ENCODE assay signal across 1 fruit fly cellular context in the genomic region with DNA sequence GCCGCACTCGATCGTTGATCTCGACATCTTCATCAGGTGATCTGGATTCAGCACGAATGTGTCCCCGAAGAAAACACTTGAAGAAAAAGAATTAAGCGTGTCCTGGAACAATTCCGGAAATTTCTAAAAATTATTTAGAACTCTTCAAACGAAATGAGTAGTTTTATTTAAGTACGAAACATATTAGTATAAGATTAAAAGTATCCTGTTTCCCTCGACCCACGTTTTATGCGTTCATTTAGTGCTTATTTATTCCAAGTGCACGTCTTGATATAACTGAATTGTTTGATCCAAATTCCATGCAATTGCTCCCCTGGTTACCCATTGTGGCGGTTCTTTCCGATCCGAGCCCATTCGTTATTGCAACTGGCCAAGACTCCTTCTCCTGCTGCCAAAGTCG.
TF ChIP-seq lines count a peak whose summit lies in the region.

No protein-coding gene starts in this region.

TF ChIP-seq in whole organism, prepupa, 60 proteins besides CTCF, POLR2A, EP300 and RAD21 (continued from another document):
- TF ChIP-seq Eip75B (GFP tag; optimal IDR thresholded peaks at IDR 0.05; lab: Kevin White, UChicago) (peak; percentile 17), Sox102F (GFP tag; optimal IDR thresholded peaks at IDR 0.05; lab: Kevin White, UChicago) (peak; percentile 30), CG8119 (GFP tag; IDR thresholded peaks at IDR 0.05; lab: Robert Waterston, UW) (no peak)
